Fruit fly (Drosophila melanogaster): Measurements from ENCODE around the gene CG5039.

DNA sequence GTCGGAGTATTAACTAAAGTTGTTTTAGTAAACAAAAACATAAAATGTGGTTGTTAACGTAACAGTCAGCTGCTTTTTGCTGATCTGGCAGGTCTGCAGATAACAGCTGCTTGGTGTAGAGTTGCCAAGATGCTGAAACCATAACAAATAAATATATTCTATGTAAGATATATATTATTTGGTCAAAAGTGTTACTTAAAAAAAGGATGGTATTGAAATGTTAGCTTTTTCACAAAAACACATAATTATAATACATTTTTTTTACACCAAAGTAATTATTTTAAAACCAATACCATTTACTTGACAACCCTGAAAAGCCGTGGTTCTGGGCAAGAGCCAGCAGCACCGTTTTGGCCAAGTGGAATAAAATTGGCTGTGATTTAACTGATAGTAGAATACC is 2.0 kb downstream of the CG5039 start, which contains the start of the genes CG4743 and Idh3g:
- TF ChIP-seq CG15710 (tag; optimal IDR thresholded peaks at IDR 0.05) (peak; percentile 96), CG17806 (tag; optimal IDR thresholded peaks at IDR 0.05) (peak; percentile 96), fd96Ca (GFP tag; IDR thresholded peaks at IDR 0.05) (peak; percentile 86), CG12605 (GFP tag; IDR thresholded peaks at IDR 0.05) (peak; percentile 95), Pif1B (GFP tag; optimal IDR thresholded peaks at IDR 0.05) (peak; percentile 93), EcR (GFP tag; optimal IDR thresholded peaks at IDR 0.05) (no peak), CG4496 (GFP tag; IDR thresholded peaks at IDR 0.05) (peak; percentile 95), CG9948 (tag; optimal IDR thresholded peaks at IDR 0.05) (peak; percentile 96)
